Worm (Caenorhabditis elegans) whole organism, L4/young adult: ENCODE measurements around the gene Y116A8B.4.

Experiments
- W03F9.2 ChIP-seq: fragments of 150-350 bp; optimal IDR thresholded peaks from 2 replicates; lab custom pipeline; 2014; ENCODE audit warnings: missing biosample characterization, missing genetic modification characterization
- dao-5 ChIP-seq: sonication (generic microtip); optimal IDR thresholded peaks from 2 replicates; lab custom pipeline; 2016; ENCODE audit warnings: missing genotype, missing genetic modification characterization, moderate library complexity, missing compliant biosample characterization
- him-1 ChIP-seq: sonication (generic microtip); optimal IDR thresholded peaks from 2 replicates; lab custom pipeline; 2016; ENCODE audit warnings: missing genotype, missing genetic modification reagents, missing genetic modification characterization, missing compliant biosample characterization

ce11 chrIV:17263714-17264113 is 40.1 kb downstream of the Y116A8B.4 start:
- TF ChIP-seq dao-5 (tag; lab: Kevin White, UChicago), result no peak
- TF ChIP-seq him-1 (tag; lab: Kevin White, UChicago), result no peak
- TF ChIP-seq W03F9.2 (tag; lab: Kevin White, UChicago), result no peak
